Fruit fly (Drosophila melanogaster) whole organism, embryonic: ENCODE data around the gene Fbp1.
A peak's percentile ranks its signal among the peaks of the same experiment; 100 is the strongest.

Experiments
- Adf1 ChIP-seq: fragments of 200-800 bp; sonication (Bioruptor generic); IDR thresholded peaks from 2 replicates; pipeline ENCODE4 v1.3.6; 2022; ENCODE audit warnings: missing biosample characterization, missing genetic modification characterization
- Antp ChIP-seq: fragments of 200-800 bp; sonication (Bioruptor generic); optimal IDR thresholded peaks from 3 replicates; lab custom pipeline; 2016; ENCODE audit warnings: missing biosample characterization, missing genetic modification characterization
- Atf-2 ChIP-seq: fragments of 200-800 bp; sonication (Bioruptor generic); optimal IDR thresholded peaks from 2 replicates; lab custom pipeline; 2016; ENCODE audit warnings: missing biosample characterization, missing genetic modification characterization
- Bteb2 ChIP-seq: fragments of 200-800 bp; sonication (Bioruptor generic); optimal IDR thresholded peaks from 2 replicates; lab custom pipeline; 2016; ENCODE audit warnings: missing biosample characterization, missing genetic modification characterization
- CG10209 ChIP-seq: fragments of 200-800 bp; sonication (Bioruptor generic); optimal IDR thresholded peaks from 3 replicates; lab custom pipeline; 2017; ENCODE audit warnings: missing biosample characterization, mild to moderate bottlenecking, missing genetic modification characterization, missing genetic modification reagents
- CG10267 ChIP-seq: fragments of 200-800 bp; sonication (Bioruptor generic); optimal IDR thresholded peaks from 2 replicates; lab custom pipeline; 2018; ENCODE audit warnings: missing biosample characterization, mild to moderate bottlenecking, missing genetic modification characterization, moderate library complexity
- CG10565 ChIP-seq: fragments of 200-800 bp; sonication (Bioruptor generic); optimal IDR thresholded peaks from 3 replicates; lab custom pipeline; 2016; ENCODE audit warnings: missing biosample characterization, mild to moderate bottlenecking, missing genetic modification characterization
- CG11456 ChIP-seq: fragments of 200-800 bp; sonication (Bioruptor generic); IDR thresholded peaks from 3 replicates; pipeline ENCODE4 v1.3.6; 2022; ENCODE audit warnings: missing biosample characterization, missing genetic modification characterization
- CG11696 ChIP-seq: fragments of 200-800 bp; sonication (Bioruptor generic); IDR thresholded peaks from 2 replicates; pipeline ENCODE4 v1.3.6; 2022; ENCODE audit warnings: missing biosample characterization, missing genetic modification characterization
- CG12071 ChIP-seq: fragments of 200-800 bp; sonication (Bioruptor generic); optimal IDR thresholded peaks from 3 replicates; lab custom pipeline; 2018; ENCODE audit warnings: missing biosample characterization, mild to moderate bottlenecking, missing genetic modification characterization
- CG12155 ChIP-seq: fragments of 200-800 bp; sonication (Bioruptor generic); optimal IDR thresholded peaks from 3 replicates; lab custom pipeline; 2016; ENCODE audit warnings: missing biosample characterization, missing genetic modification characterization
- CG14667 ChIP-seq: fragments of 200-800 bp; sonication (Bioruptor generic); IDR thresholded peaks from 2 replicates; pipeline ENCODE4 v1.3.6; 2022; ENCODE audit warnings: missing biosample characterization, missing genetic modification characterization
- CG14710 ChIP-seq: fragments of 200-800 bp; sonication (Bioruptor generic); optimal IDR thresholded peaks from 3 replicates; lab custom pipeline; 2019; ENCODE audit warnings: missing biosample characterization, mild to moderate bottlenecking, missing genetic modification characterization, moderate library complexity
- CG16815 ChIP-seq: fragments of 200-800 bp; sonication (Bioruptor generic); optimal IDR thresholded peaks from 3 replicates; lab custom pipeline; 2017; ENCODE audit warnings: missing biosample characterization, mild to moderate bottlenecking, missing genetic modification characterization
- CG32767 ChIP-seq: fragments of 200-800 bp; sonication (Bioruptor generic); IDR thresholded peaks from 2 replicates; pipeline ENCODE4 v1.3.6; 2022; ENCODE audit warnings: missing biosample characterization, missing genetic modification characterization
- CG33557 ChIP-seq: fragments of 200-800 bp; sonication (Bioruptor generic); optimal IDR thresholded peaks from 2 replicates; lab custom pipeline; 2019; ENCODE audit warnings: missing biosample characterization, mild to moderate bottlenecking, missing genetic modification characterization, moderate library complexity
- CG6272 ChIP-seq: fragments of 200-800 bp; sonication (Bioruptor generic); IDR thresholded peaks from 2 replicates; pipeline ENCODE4 v1.3.6; 2022; ENCODE audit warnings: missing biosample characterization, missing genetic modification characterization
- CG6854 ChIP-seq: fragments of 200-800 bp; sonication (Bioruptor generic); optimal IDR thresholded peaks from 3 replicates; lab custom pipeline; 2017; ENCODE audit warnings: missing biosample characterization, mild to moderate bottlenecking, missing genetic modification characterization
- CG7839 ChIP-seq: fragments of 200-800 bp; sonication (Bioruptor generic); optimal IDR thresholded peaks from 3 replicates; lab custom pipeline; 2018; ENCODE audit warnings: missing biosample characterization, mild to moderate bottlenecking, missing genetic modification characterization, moderate library complexity
- CG7963 ChIP-seq: fragments of 200-800 bp; sonication (Bioruptor generic); IDR thresholded peaks from 3 replicates; pipeline ENCODE4 v1.3.6; 2022; ENCODE audit warnings: missing biosample characterization, missing genetic modification characterization; ENCODE audit not compliant: partially characterized antibody
- CG9797 ChIP-seq: fragments of 200-800 bp; sonication (Bioruptor generic); optimal IDR thresholded peaks from 3 replicates; lab custom pipeline; 2018; ENCODE audit warnings: missing biosample characterization, mild to moderate bottlenecking, missing genetic modification characterization
- Camta ChIP-seq: fragments of 200-800 bp; sonication (Bioruptor generic); optimal IDR thresholded peaks from 2 replicates; lab custom pipeline; 2016; ENCODE audit warnings: missing biosample characterization, missing genetic modification characterization
- D ChIP-seq, 2 experiments: fragments of 200-800 bp in 1 of 2; fragments of >200 bp in 1 of 2; sonication (Bioruptor generic) in 1 of 2; optimal IDR thresholded peaks; 2 replicates in 1 of 2; 3 replicates in 1 of 2; lab custom pipeline; 2017; ENCODE audit warnings: mild to moderate bottlenecking in 1 of 2, missing biosample characterization in 1 of 2, missing genetic modification characterization in 1 of 2, missing genetic modification reagents in 1 of 2
- Deaf1 ChIP-seq: fragments of 200-800 bp; optimal IDR thresholded peaks from 3 replicates; lab custom pipeline; 2019; ENCODE audit warnings: missing biosample characterization, mild to moderate bottlenecking, missing genetic modification characterization, moderate library complexity
- Eip74EF ChIP-seq, 2 experiments: fragments of 200-800 bp in 1 of 2; fragments of >200 bp in 1 of 2; sonication (Bioruptor generic) in 1 of 2; optimal IDR thresholded peaks; 2 replicates each; lab custom pipeline; 2017 to 2019; ENCODE audit warnings: missing biosample characterization in 2 of 2, missing genetic modification characterization in 2 of 2, mild to moderate bottlenecking in 1 of 2, moderate library complexity in 1 of 2
- Elba2 ChIP-seq: fragments of 200-800 bp; sonication (Bioruptor generic); optimal IDR thresholded peaks from 3 replicates; lab custom pipeline; 2016; ENCODE audit warnings: missing biosample characterization, missing genetic modification characterization
- Ets65A ChIP-seq: fragments of 200-800 bp; sonication (Bioruptor generic); peaks from one replicate; lab custom pipeline; 2016; ENCODE audit warnings: missing biosample characterization, missing genetic modification characterization
- Ets97D ChIP-seq: fragments of 200-800 bp; sonication (Bioruptor generic); optimal IDR thresholded peaks from 3 replicates; lab custom pipeline; 2016; ENCODE audit warnings: missing biosample characterization, missing genetic modification characterization
- HLH54F ChIP-seq: fragments of 200-800 bp; sonication (Bioruptor generic); optimal IDR thresholded peaks from 3 replicates; lab custom pipeline; 2016; ENCODE audit warnings: missing biosample characterization, missing genetic modification characterization
- Ptx1 ChIP-seq: fragments of 200-800 bp; sonication (Bioruptor generic); IDR thresholded peaks from 2 replicates; pipeline ENCODE4 v1.3.6; 2022; ENCODE audit warnings: missing biosample characterization, missing genetic modification characterization
- Scr ChIP-seq: fragments of 200-800 bp; sonication (Bioruptor generic); IDR thresholded peaks from 2 replicates; pipeline ENCODE4 v1.3.6; 2022; ENCODE audit warnings: missing biosample characterization, missing genetic modification characterization; ENCODE audit not compliant: partially characterized antibody
- Six4 ChIP-seq: fragments of 200-800 bp; sonication (Bioruptor generic); optimal IDR thresholded peaks from 2 replicates; lab custom pipeline; 2016; ENCODE audit warnings: missing biosample characterization, missing genetic modification characterization
- Sox102F ChIP-seq: fragments of 200-800 bp; sonication (Bioruptor generic); optimal IDR thresholded peaks from 2 replicates; lab custom pipeline; 2018; ENCODE audit warnings: missing biosample characterization, mild to moderate bottlenecking, missing genetic modification characterization, moderate library complexity
- abd-A ChIP-seq: fragments of 200-800 bp; sonication (Bioruptor generic); optimal IDR thresholded peaks from 3 replicates; lab custom pipeline; 2019; ENCODE audit warnings: missing biosample characterization, mild to moderate bottlenecking, missing genetic modification characterization, moderate library complexity
- caup ChIP-seq: fragments of 200-800 bp; sonication (Bioruptor generic); optimal IDR thresholded peaks from 3 replicates; lab custom pipeline; 2017; ENCODE audit warnings: missing biosample characterization, mild to moderate bottlenecking, missing genetic modification characterization, moderate library complexity; ENCODE audit not compliant: severe bottlenecking
- corto ChIP-seq: fragments of 200-800 bp; sonication (Bioruptor generic); optimal IDR thresholded peaks from 2 replicates; lab custom pipeline; 2016; ENCODE audit warnings: missing biosample characterization, mild to moderate bottlenecking, missing genetic modification characterization, moderate library complexity
- crp ChIP-seq, 2 experiments: fragments of 200-800 bp; sonication (Bioruptor generic); optimal IDR thresholded peaks; 2 replicates in 1 of 2; 3 replicates in 1 of 2; lab custom pipeline; 2017; ENCODE audit warnings: missing biosample characterization in 2 of 2, missing genetic modification characterization in 2 of 2, mild to moderate bottlenecking in 1 of 2, moderate library complexity in 1 of 2
- dimm ChIP-seq: fragments of 200-800 bp; sonication (Bioruptor generic); IDR thresholded peaks from 2 replicates; pipeline ENCODE4 v1.3.6; 2022; ENCODE audit warnings: missing biosample characterization, missing genetic modification characterization
- dmrt11E ChIP-seq: fragments of 200-800 bp; sonication (Bioruptor generic); optimal IDR thresholded peaks from 3 replicates; lab custom pipeline; 2018; ENCODE audit warnings: missing biosample characterization, mild to moderate bottlenecking, missing genetic modification characterization, moderate library complexity
- fd96Cb ChIP-seq: fragments of 200-800 bp; sonication (Bioruptor generic); optimal IDR thresholded peaks from 2 replicates; lab custom pipeline; 2018; ENCODE audit warnings: missing biosample characterization, mild to moderate bottlenecking, missing genetic modification characterization, moderate library complexity
- grau ChIP-seq: fragments of 200-800 bp; optimal IDR thresholded peaks from 3 replicates; lab custom pipeline; 2019; ENCODE audit warnings: missing biosample characterization, mild to moderate bottlenecking, missing genetic modification characterization, moderate library complexity
- hbn ChIP-seq: fragments of 200-800 bp; sonication (Bioruptor generic); IDR thresholded peaks from 2 replicates; pipeline ENCODE4 v1.3.6; 2022; ENCODE audit warnings: missing biosample characterization, missing genetic modification characterization; ENCODE audit not compliant: partially characterized antibody
- jigr1 ChIP-seq: fragments of 200-800 bp; sonication (Bioruptor generic); IDR thresholded peaks from 3 replicates; pipeline ENCODE4 v1.3.6; 2022; ENCODE audit warnings: missing biosample characterization, missing genetic modification characterization
- kay ChIP-seq: fragments of 200-800 bp; sonication (Bioruptor generic); optimal IDR thresholded peaks from 2 replicates; lab custom pipeline; 2016; ENCODE audit warnings: missing biosample characterization, missing genetic modification characterization
- kni ChIP-seq: fragments of 200-800 bp; sonication (Bioruptor generic); optimal IDR thresholded peaks from 3 replicates; lab custom pipeline; 2017; ENCODE audit warnings: mild to moderate bottlenecking, missing biosample characterization, missing genetic modification reagents, missing genetic modification characterization
- lmd ChIP-seq: fragments of 200-800 bp; sonication (Bioruptor generic); IDR thresholded peaks from 2 replicates; pipeline ENCODE4 v1.3.6; 2022; ENCODE audit warnings: missing biosample characterization, missing genetic modification characterization
- mirr ChIP-seq: fragments of 200-800 bp; sonication (Bioruptor generic); optimal IDR thresholded peaks from 3 replicates; lab custom pipeline; 2018; ENCODE audit warnings: missing biosample characterization, mild to moderate bottlenecking, missing genetic modification characterization
- nau ChIP-seq: fragments of 200-800 bp; sonication (Bioruptor generic); optimal IDR thresholded peaks from 3 replicates; lab custom pipeline; 2017; ENCODE audit warnings: missing biosample characterization, mild to moderate bottlenecking, missing genetic modification characterization, missing genetic modification reagents
- oc ChIP-seq: fragments of 200-800 bp; sonication (Bioruptor generic); optimal IDR thresholded peaks from 2 replicates; lab custom pipeline; 2018; ENCODE audit warnings: missing biosample characterization, mild to moderate bottlenecking, missing genetic modification characterization, moderate library complexity
- row ChIP-seq: fragments of 200-800 bp; sonication (Bioruptor generic); IDR thresholded peaks from 3 replicates; pipeline ENCODE4 v1.3.6; 2022; ENCODE audit warnings: missing biosample characterization, missing genetic modification characterization

Gene Fbp1

dm6 chr3L:14086225-14086624 lies 11.6 kb downstream of the Fbp1 start (continued):
- TF ChIP-seq fd96Cb (tag; lab: Kevin White, UChicago) (peak; percentile 39), grau (no peak), CG14667 (no peak), dimm (GFP tag; lab: Robert Waterston, UW) (no peak), lmd (GFP tag; lab: Robert Waterston, UW) (no peak), CG10267 (tag; lab: Kevin White, UChicago) (peak; percentile 22), Ptx1 (peak; percentile 7; the same call in 1 of the 2 replicates), mirr (GFP tag; lab: Kevin White, UChicago) (no peak), CG33557 (no peak), dmrt11E (tag; lab: Kevin White, UChicago) (no peak), Ets97D (GFP tag; lab: Kevin White, UChicago) (no peak), oc (no peak), CG6272 (GFP tag; lab: Robert Waterston, UW) (no peak), CG11696 (GFP tag; lab: Robert Waterston, UW) (no peak), hbn (GFP tag; lab: Robert Waterston, UW) (no peak), CG9797 (GFP tag; lab: Kevin White, UChicago) (no peak), CG7839 (tag; lab: Kevin White, UChicago) (peak; percentile 30), Adf1 (GFP tag; lab: Robert Waterston, UW) (no peak), CG7963 (GFP tag; lab: Robert Waterston, UW) (no peak), CG6854 (GFP tag; lab: Kevin White, UChicago) (no peak), Antp (no peak), Ets65A (GFP tag; lab: Kevin White, UChicago) (no peak), D (optimal IDR thresholded peaks at IDR 0.05; lab: Kevin White, UChicago) (no peak), D (GFP tag; optimal IDR thresholded peaks at IDR 0.05; lab: Kevin White, UChicago) (peak; percentile 18), caup (GFP tag; lab: Kevin White, UChicago) (no peak), crp (GFP tag; optimal IDR thresholded peaks at IDR 0.05; lab: Kevin White, UChicago) (no peak), abd-A (tag; lab: Kevin White, UChicago) (no peak), Camta (GFP tag; lab: Kevin White, UChicago) (no peak), corto (GFP tag; lab: Kevin White, UChicago) (no peak), jigr1 (GFP tag; lab: Robert Waterston, UW) (no peak), kni (GFP tag; lab: Kevin White, UChicago) (no peak), CG14710 (tag; lab: Kevin White, UChicago) (peak; percentile 25), Six4 (no peak), Deaf1 (tag; lab: Kevin White, UChicago) (no peak), CG12155 (no peak), CG10209 (no peak), CG16815 (GFP tag; lab: Kevin White, UChicago) (no peak), Eip74EF (GFP tag; optimal IDR thresholded peaks at IDR 0.05; lab: Kevin White, UChicago) (no peak), HLH54F (GFP tag; lab: Kevin White, UChicago) (no peak), CG12071 (GFP tag; lab: Kevin White, UChicago) (no peak), kay (GFP tag; lab: Kevin White, UChicago) (no peak), Scr (GFP tag; lab: Robert Waterston, UW) (no peak), CG10565 (no peak), Atf-2 (GFP tag; lab: Kevin White, UChicago) (no peak), row (GFP tag; lab: Robert Waterston, UW) (0 out of 3 replicates have a peak, but pooled peaks have one; percentile 25), CG11456 (no peak), Bteb2 (GFP tag; lab: Kevin White, UChicago) (no peak), Elba2 (no peak), Sox102F (GFP tag; lab: Kevin White, UChicago) (no peak), CG32767 (no peak), nau (GFP tag; lab: Kevin White, UChicago) (no peak)
